Fruit fly (Drosophila melanogaster) whole organism, wandering third instar larva: ENCODE results near the gene CG14125.
A peak's percentile ranks its signal among the peaks of the same experiment; 100 is the strongest.

ENCODE experiments used
- Abd-B ChIP-seq: fragments of >200 bp; optimal IDR thresholded peaks from 2 replicates; lab custom pipeline; 2017; ENCODE audit warnings: missing biosample characterization, missing genetic modification characterization
- CG32264 ChIP-seq: fragments of 200-800 bp; sonication (Bioruptor generic); optimal IDR thresholded peaks from 2 replicates; lab custom pipeline; 2016; ENCODE audit warnings: missing biosample characterization, missing genetic modification characterization
- CG9705 ChIP-seq: fragments of 200-800 bp; sonication (Bioruptor generic); optimal IDR thresholded peaks from 2 replicates; lab custom pipeline; 2018; ENCODE audit warnings: missing biosample characterization, mild to moderate bottlenecking, missing genetic modification characterization
- CrebA ChIP-seq: fragments of 200-800 bp; sonication (Bioruptor generic); optimal IDR thresholded peaks from 2 replicates; lab custom pipeline; 2016; ENCODE audit warnings: missing biosample characterization, mild to moderate bottlenecking, missing genetic modification characterization, borderline replicate concordance
- Dfd ChIP-seq: fragments of >200 bp; optimal IDR thresholded peaks from 2 replicates; lab custom pipeline; 2017; ENCODE audit warnings: missing biosample characterization, missing genetic modification characterization
- Dif ChIP-seq: fragments of 200-275, 200-300 bp; sonication (Bioruptor generic); optimal IDR thresholded peaks from 2 replicates; lab custom pipeline; 2018; ENCODE audit warnings: missing biosample characterization, missing genetic modification characterization; ENCODE audit not compliant: partially characterized antibody
- GATAd ChIP-seq: sonication (Bioruptor generic); optimal IDR thresholded peaks from 2 replicates; lab custom pipeline; 2016; ENCODE audit warnings: missing biosample characterization, missing genetic modification characterization
- HLH106 ChIP-seq: fragments of 200-800 bp; optimal IDR thresholded peaks from 3 replicates; lab custom pipeline; 2019; ENCODE audit warnings: missing biosample characterization, mild to moderate bottlenecking, missing genetic modification characterization, moderate library complexity
- Hnf4 ChIP-seq: fragments of 200-800 bp; sonication (Bioruptor generic); optimal IDR thresholded peaks from 2 replicates; lab custom pipeline; 2016; ENCODE audit warnings: missing biosample characterization, mild to moderate bottlenecking, missing genetic modification characterization
- Hr78 ChIP-seq: fragments of >200 bp; optimal IDR thresholded peaks from 2 replicates; lab custom pipeline; 2017; ENCODE audit warnings: missing biosample characterization, missing genetic modification characterization
- Hr83 ChIP-seq: fragments of 200-300 bp; sonication (Bioruptor generic); optimal IDR thresholded peaks from 2 replicates; lab custom pipeline; 2016; ENCODE audit warnings: missing biosample characterization, mild to moderate bottlenecking, missing genetic modification characterization, moderate library complexity; ENCODE audit not compliant: poor library complexity, severe bottlenecking
- Jra ChIP-seq: sonication (Bioruptor generic); optimal IDR thresholded peaks from 2 replicates; lab custom pipeline; 2016; ENCODE audit warnings: missing biosample characterization, missing genetic modification characterization
- Mio ChIP-seq: sonication (Bioruptor generic); optimal IDR thresholded peaks from 2 replicates; lab custom pipeline; 2016; ENCODE audit warnings: missing biosample characterization, missing genetic modification characterization
- Myc ChIP-seq: fragments of >200 bp; optimal IDR thresholded peaks from 2 replicates; lab custom pipeline; 2017
- N ChIP-seq: fragments of >200 bp; optimal IDR thresholded peaks from 2 replicates; lab custom pipeline; 2018; ENCODE audit warnings: missing biosample characterization, missing external identifiers, missing genetic modification characterization
- OdsH ChIP-seq: fragments of 200-800 bp; sonication (Bioruptor generic); optimal IDR thresholded peaks from 2 replicates; lab custom pipeline; 2016; ENCODE audit warnings: missing biosample characterization, mild to moderate bottlenecking, missing genetic modification characterization
- Rel ChIP-seq, 2 experiments: fragments of 200-800 bp; sonication (Bioruptor generic) in 1 of 2; optimal IDR thresholded peaks; 2 replicates in 1 of 2; 3 replicates in 1 of 2; lab custom pipeline; 2016 to 2019; ENCODE audit warnings: mild to moderate bottlenecking in 2 of 2, missing biosample characterization in 2 of 2, missing genetic modification characterization in 2 of 2, moderate library complexity in 1 of 2
- Sp1 ChIP-seq: fragments of 200-800 bp; sonication (Bioruptor generic); optimal IDR thresholded peaks from 3 replicates; lab custom pipeline; 2019; ENCODE audit warnings: missing biosample characterization, mild to moderate bottlenecking, missing genetic modification characterization, moderate library complexity
- Vsx2 ChIP-seq: fragments of 200-300, 225-300 bp; sonication (Bioruptor generic); optimal IDR thresholded peaks from 2 replicates; lab custom pipeline; 2018; ENCODE audit warnings: missing biosample characterization, missing genetic modification characterization; ENCODE audit not compliant: partially characterized antibody
- br ChIP-seq: fragments of 200-800 bp; sonication (Bioruptor generic); optimal IDR thresholded peaks from 2 replicates; lab custom pipeline; 2016; ENCODE audit warnings: missing biosample characterization, missing genetic modification characterization
- brk ChIP-seq: fragments of 200-800 bp; sonication (Bioruptor generic); optimal IDR thresholded peaks from 2 replicates; lab custom pipeline; 2016; ENCODE audit warnings: missing biosample characterization, mild to moderate bottlenecking, missing genetic modification characterization
- dl ChIP-seq, 2 experiments: fragments of 175-275, 200-275 bp in 1 of 2; fragments of 200-275 bp in 1 of 2; sonication (Bioruptor generic); optimal IDR thresholded peaks; lab custom pipeline; 2018; ENCODE audit warnings: mild to moderate bottlenecking in 2 of 2, missing biosample characterization in 2 of 2, missing genetic modification characterization in 2 of 2, moderate library complexity in 2 of 2; ENCODE audit not compliant: partially characterized antibody in 2 of 2, insufficient read depth in 1 of 2
- dmrt93B ChIP-seq: fragments of 200-800 bp; sonication (Bioruptor generic); optimal IDR thresholded peaks from 2 replicates; lab custom pipeline; 2018; ENCODE audit warnings: missing biosample characterization, mild to moderate bottlenecking, missing genetic modification characterization
- dsf ChIP-seq: sonication (Bioruptor generic); optimal IDR thresholded peaks from 2 replicates; lab custom pipeline; 2016; ENCODE audit warnings: missing biosample characterization, missing genetic modification characterization, borderline replicate concordance
- ey ChIP-seq: fragments of 200-800 bp; sonication (Bioruptor generic); optimal IDR thresholded peaks from 2 replicates; lab custom pipeline; 2016; ENCODE audit warnings: missing biosample characterization, missing genetic modification characterization
- foxo ChIP-seq, 2 experiments: fragments of 200-800 bp; sonication (Bioruptor generic); optimal IDR thresholded peaks; 2 replicates in 1 of 2; 3 replicates in 1 of 2; lab custom pipeline; 2016 to 2017; ENCODE audit warnings: missing biosample characterization in 2 of 2, missing genetic modification characterization in 2 of 2
- fru ChIP-seq: fragments of 200-800 bp; sonication (Bioruptor generic); optimal IDR thresholded peaks from 3 replicates; lab custom pipeline; 2016; ENCODE audit warnings: missing biosample characterization, mild to moderate bottlenecking, missing genetic modification characterization
- h ChIP-seq: fragments of 200-800 bp; sonication (Bioruptor generic); optimal IDR thresholded peaks from 3 replicates; lab custom pipeline; 2016; ENCODE audit warnings: missing biosample characterization, mild to moderate bottlenecking, missing genetic modification characterization
- jim ChIP-seq: fragments of 175-275, 200-325 bp; sonication (Bioruptor generic); optimal IDR thresholded peaks from 2 replicates; lab custom pipeline; 2016; ENCODE audit warnings: missing biosample characterization, mild to moderate bottlenecking, missing genetic modification characterization
- lola ChIP-seq: fragments of >200 bp; optimal IDR thresholded peaks from 2 replicates; lab custom pipeline; 2017; ENCODE audit warnings: missing biosample characterization, missing genetic modification characterization
- pan ChIP-seq: fragments of >200 bp; optimal IDR thresholded peaks from 2 replicates; lab custom pipeline; 2017
- psq ChIP-seq: fragments of 200-800 bp; sonication (Bioruptor generic); optimal IDR thresholded peaks from 3 replicates; lab custom pipeline; 2017; ENCODE audit warnings: missing biosample characterization, mild to moderate bottlenecking, missing genetic modification characterization, moderate library complexity
- rgr ChIP-seq: fragments of 200-800 bp; sonication (Bioruptor generic); optimal IDR thresholded peaks from 3 replicates; lab custom pipeline; 2016; ENCODE audit warnings: missing biosample characterization, mild to moderate bottlenecking, missing genetic modification characterization
- sage ChIP-seq: fragments of 200-800 bp; sonication (Bioruptor generic); optimal IDR thresholded peaks from 2 replicates; lab custom pipeline; 2016; ENCODE audit warnings: missing biosample characterization, mild to moderate bottlenecking, missing genetic modification characterization
- sv ChIP-seq: fragments of 200-800 bp; sonication (Bioruptor generic); optimal IDR thresholded peaks from 3 replicates; lab custom pipeline; 2016; ENCODE audit warnings: missing biosample characterization, missing genetic modification characterization
- tai ChIP-seq: sonication (Bioruptor generic); optimal IDR thresholded peaks from 2 replicates; lab custom pipeline; 2016; ENCODE audit warnings: missing biosample characterization, missing genetic modification characterization
- usp ChIP-seq: fragments of >200 bp; optimal IDR thresholded peaks from 2 replicates; lab custom pipeline; 2017; ENCODE audit warnings: missing biosample characterization, missing genetic modification characterization
- woc ChIP-seq: sonication (Bioruptor generic); optimal IDR thresholded peaks from 2 replicates; lab custom pipeline; 2016; ENCODE audit warnings: missing biosample characterization, mild to moderate bottlenecking, missing genetic modification characterization

The CG14125 gene

dm6 chr3L:12004136-12004535 is 29.4 kb downstream of the CG14125 start:
- no peak for TF ChIP-seq dmrt93B (GFP tag; lab: Kevin White, UChicago)
- TF ChIP-seq lola (GFP tag; lab: Kevin White, UChicago), result no peak
- no peak for TF ChIP-seq brk
- TF ChIP-seq br (GFP tag; lab: Kevin White, UChicago), result no peak
- no peak for TF ChIP-seq CrebA (GFP tag; lab: Kevin White, UChicago)
- no peak for TF ChIP-seq dsf (GFP tag; lab: Kevin White, UChicago)
- no peak for TF ChIP-seq jim (GFP tag; lab: Kevin White, UChicago)
- no peak for TF ChIP-seq GATAd (GFP tag; lab: Kevin White, UChicago)
- no peak for TF ChIP-seq N
- no peak for TF ChIP-seq Dif
- no peak for TF ChIP-seq Sp1 (GFP tag; lab: Kevin White, UChicago)
- TF ChIP-seq Hr83, result no peak
- TF ChIP-seq Hr78, result no peak
- TF ChIP-seq HLH106, result no peak
- no peak for TF ChIP-seq pan (lab: Kevin White, UChicago)
- no peak for TF ChIP-seq Dfd (GFP tag; lab: Kevin White, UChicago)

- TF ChIP-seq Myc, result peak; percentile 73
- TF ChIP-seq CrebA (GFP tag; lab: Kevin White, UChicago), result no peak
- peak; percentile 69 for TF ChIP-seq Vsx2 (GFP tag; lab: Kevin White, UChicago)
- TF ChIP-seq Mio (GFP tag; lab: Kevin White, UChicago), result no peak
- TF ChIP-seq sage (GFP tag; lab: Kevin White, UChicago), result peak; percentile 5
- peak; percentile 68 for TF ChIP-seq N
- TF ChIP-seq, all 38 proteins: peak for 4
Observed at dm6 chr3L:12007945-12008344, 33.2 kb downstream of the CG14125 start.

DNA sequence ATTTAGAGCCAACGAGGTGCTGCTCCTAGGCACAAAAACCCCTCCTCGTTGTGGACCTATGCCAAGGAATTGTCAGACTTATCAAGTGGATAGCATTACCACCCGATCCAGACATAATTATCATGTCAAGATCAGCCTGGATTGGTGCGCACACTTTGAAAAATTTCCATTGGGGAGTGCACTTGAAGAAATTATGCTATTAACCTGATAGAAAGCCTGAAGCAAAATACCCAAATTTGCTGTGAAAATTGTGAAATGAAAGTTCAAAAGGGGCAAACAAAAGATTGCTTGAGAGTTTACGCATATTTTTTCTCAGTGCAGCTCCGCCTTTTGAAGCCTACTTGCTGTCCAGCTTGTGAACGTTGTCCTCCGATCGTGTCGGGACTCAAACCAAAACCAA is 39.0 kb downstream of the CG14125 start:
- TF ChIP-seq Myc, result no peak
- peak in 1 of 2 experiments; percentile 36 for TF ChIP-seq foxo (GFP tag; optimal IDR thresholded peaks at IDR 0.05; lab: Kevin White, UChicago)
- peak; percentile 76 for TF ChIP-seq h
- TF ChIP-seq Jra (GFP tag; lab: Kevin White, UChicago), result no peak
- no peak for TF ChIP-seq sv
- TF ChIP-seq Abd-B (GFP tag; lab: Kevin White, UChicago), result no peak
- TF ChIP-seq woc (GFP tag; lab: Kevin White, UChicago), result peak; percentile 1
- no peak for TF ChIP-seq br (GFP tag; lab: Kevin White, UChicago)
- TF ChIP-seq tai (GFP tag; lab: Kevin White, UChicago), result no peak
- no peak for TF ChIP-seq GATAd (GFP tag; lab: Kevin White, UChicago)
- TF ChIP-seq fru (GFP tag; lab: Kevin White, UChicago), result peak; percentile 40
- TF ChIP-seq N, result no peak
- no peak for TF ChIP-seq sage (GFP tag; lab: Kevin White, UChicago)
- TF ChIP-seq Hr83, result no peak
- no peak for TF ChIP-seq Mio (GFP tag; lab: Kevin White, UChicago)
- no peak for TF ChIP-seq Dif
- no peak for TF ChIP-seq psq (GFP tag; lab: Kevin White, UChicago)
- no peak for TF ChIP-seq Hr78
- TF ChIP-seq dsf (GFP tag; lab: Kevin White, UChicago), result no peak
- TF ChIP-seq Vsx2 (GFP tag; lab: Kevin White, UChicago), result no peak
- TF ChIP-seq OdsH (GFP tag; lab: Kevin White, UChicago), result peak; percentile 18
- no peak for TF ChIP-seq lola (GFP tag; lab: Kevin White, UChicago)
- TF ChIP-seq CG9705, result no peak
- TF ChIP-seq jim (GFP tag; lab: Kevin White, UChicago), result no peak
- no peak for TF ChIP-seq CrebA (GFP tag; lab: Kevin White, UChicago)
- TF ChIP-seq Rel (GFP tag; optimal IDR thresholded peaks at IDR 0.05; lab: Kevin White, UChicago), result no peak
- no peak for TF ChIP-seq Rel (tag; optimal IDR thresholded peaks at IDR 0.05; lab: Kevin White, UChicago)
- no peak for TF ChIP-seq rgr (GFP tag; lab: Kevin White, UChicago)
- TF ChIP-seq dl (GFP tag; optimal IDR thresholded peaks at IDR 0.05; lab: Kevin White, UChicago; ENCODE audit: insufficient read depth in 1 of 2, partially characterized antibody in 2 of 2), result no peak
- peak; percentile 11 for TF ChIP-seq ey (GFP tag; lab: Kevin White, UChicago)
- TF ChIP-seq dmrt93B (GFP tag; lab: Kevin White, UChicago), result no peak
- no peak for TF ChIP-seq Hnf4 (GFP tag; lab: Kevin White, UChicago)
- TF ChIP-seq HLH106, result no peak
- TF ChIP-seq Sp1 (GFP tag; lab: Kevin White, UChicago), result no peak
- TF ChIP-seq Dfd (GFP tag; lab: Kevin White, UChicago), result no peak
- no peak for TF ChIP-seq brk
- TF ChIP-seq pan (lab: Kevin White, UChicago), result no peak
- no peak for TF ChIP-seq CG32264
- TF ChIP-seq usp, result no peak
